Worm (Caenorhabditis elegans): ENCODE measurements around the gene tag-343.

ce11 chrX:16667515-16667914 lies 7.0 kb downstream of the tag-343 start:
- no peak for TF ChIP-seq dao-5 (tag; optimal IDR thresholded peaks at IDR 0.05)
- no peak for TF ChIP-seq W03F9.2 (tag; optimal IDR thresholded peaks at IDR 0.05)

Measured in whole organism, L4/young adult.